Worm (Caenorhabditis elegans): ENCODE data around the gene F20D12.12.

F20D12.12 gene

ce11 chrIV:7914991-7915390 is 32.2 kb upstream of the F20D12.12 start, which contains the start of gene C49H3.4:
Gene C49H3.4, plus strand, starts transcription at chrIV:7915291.
- TF ChIP-seq nhr-43 (tag; optimal IDR thresholded peaks at IDR 0.05; ENCODE audit: poor library complexity, severe bottlenecking) (no peak), lin-39 (tag; optimal IDR thresholded peaks at IDR 0.05) (no peak), ceh-28 (tag; optimal IDR thresholded peaks at IDR 0.05) (no peak), ZK546.5 (tag; optimal IDR thresholded peaks at IDR 0.05) (no peak), fkh-10 (GFP tag; optimal IDR thresholded peaks at IDR 0.05) (no peak), ztf-11 (tag; optimal IDR thresholded peaks at IDR 0.05) (no peak), jun-1 (tag; optimal IDR thresholded peaks at IDR 0.05) (no peak), mdl-1 (tag; optimal IDR thresholded peaks at IDR 0.05) (no peak), hmg-11 (tag; optimal IDR thresholded peaks at IDR 0.05) (no peak), egl-5 (tag; optimal IDR thresholded peaks at IDR 0.05) (no peak), mml-1 (tag; optimal IDR thresholded peaks at IDR 0.05) (no peak), R02D3.7 (tag; optimal IDR thresholded peaks at IDR 0.05) (no peak), pha-4 (tag; optimal IDR thresholded peaks at IDR 0.05) (no peak), daf-12 (tag; optimal IDR thresholded peaks at IDR 0.05) (no peak), pqm-1 (tag; optimal IDR thresholded peaks at IDR 0.05) (no peak), sea-2 (GFP tag; optimal IDR thresholded peaks at IDR 0.05) (no peak), fos-1 (tag; optimal IDR thresholded peaks at IDR 0.05) (no peak), tbx-2 (tag; optimal IDR thresholded peaks at IDR 0.05) (no peak), nfya-1 (tag; optimal IDR thresholded peaks at IDR 0.05; ENCODE audit: insufficient read depth) (no peak)

- TF ChIP-seq elt-1 (tag; optimal IDR thresholded peaks at IDR 0.05): no peak
- no peak for TF ChIP-seq nhr-43 (tag; optimal IDR thresholded peaks at IDR 0.05; ENCODE audit: poor library complexity, severe bottlenecking)
- TF ChIP-seq R02D3.7 (tag; optimal IDR thresholded peaks at IDR 0.05): no peak
- TF ChIP-seq skn-1 (tag; optimal IDR thresholded peaks at IDR 0.05): no peak
- TF ChIP-seq mdl-1 (tag; optimal IDR thresholded peaks at IDR 0.05): no peak
- no peak for TF ChIP-seq jun-1 (tag; optimal IDR thresholded peaks at IDR 0.05)
- no peak for TF ChIP-seq lin-15B (tag; optimal IDR thresholded peaks at IDR 0.05)
- no peak for TF ChIP-seq ceh-9 (tag; optimal IDR thresholded peaks at IDR 0.05)
- TF ChIP-seq elt-2 (tag; optimal IDR thresholded peaks at IDR 0.05): no peak
- no peak for TF ChIP-seq egl-27 (tag; optimal IDR thresholded peaks at IDR 0.05)
- no peak for TF ChIP-seq daf-12 (tag; optimal IDR thresholded peaks at IDR 0.05)
- TF ChIP-seq tbx-2 (tag; optimal IDR thresholded peaks at IDR 0.05): no peak
- no peak for TF ChIP-seq nhr-25 (tag; optimal IDR thresholded peaks at IDR 0.05)
- TF ChIP-seq ceh-16 (tag; optimal IDR thresholded peaks at IDR 0.05): no peak
- TF ChIP-seq egl-5 (tag; optimal IDR thresholded peaks at IDR 0.05): no peak
Measured at ce11 chrIV:7916907-7917306, 30.3 kb upstream of the F20D12.12 start.

ce11 chrIV:7917881-7918280 is 29.4 kb upstream of the F20D12.12 start:
- TF ChIP-seq ztf-4 (tag; optimal IDR thresholded peaks at IDR 0.05): no peak
- no peak for TF ChIP-seq ztf-11 (tag; optimal IDR thresholded peaks at IDR 0.05)

ce11 chrIV:7920126-7920525 is 27.1 kb upstream of the F20D12.12 start, which contains the start of gene C49H3.16:
Gene C49H3.16, plus strand, starts transcription at chrIV:7920426.
- TF ChIP-seq sea-2 (GFP tag; optimal IDR thresholded peaks at IDR 0.05) (no peak), tbx-2 (tag; optimal IDR thresholded peaks at IDR 0.05) (no peak), fkh-2 (tag; optimal IDR thresholded peaks at IDR 0.05) (no peak), nhr-25 (tag; optimal IDR thresholded peaks at IDR 0.05) (no peak), lin-15B (tag; optimal IDR thresholded peaks at IDR 0.05) (no peak), fos-1 (tag; optimal IDR thresholded peaks at IDR 0.05) (no peak), lsy-12 (tag; optimal IDR thresholded peaks at IDR 0.05) (no peak), elt-2 (tag; optimal IDR thresholded peaks at IDR 0.05) (no peak), ceh-9 (tag; optimal IDR thresholded peaks at IDR 0.05) (no peak), snpc-4 (tag; optimal IDR thresholded peaks at IDR 0.05) (no peak), aly-2 (tag; optimal IDR thresholded peaks at IDR 0.05) (no peak)

ce11 chrIV:7923982-7924480 is 23.2 kb upstream of the F20D12.12 start, which contains the start of the genes xpo-3 and C49H3.3:
Gene xpo-3, minus strand, starts transcription at chrIV:7924032.
Gene C49H3.3, plus strand, starts transcription at chrIV:7924350.
- peak; percentile 63 for TF ChIP-seq pha-4 (tag; optimal IDR thresholded peaks at IDR 0.05)
- no peak for TF ChIP-seq nhr-28 (tag; optimal IDR thresholded peaks at IDR 0.05)
- peak; percentile 38 for TF ChIP-seq ama-1 (optimal IDR thresholded peaks at IDR 0.05)
- TF ChIP-seq nhr-25 (tag; optimal IDR thresholded peaks at IDR 0.05): peak; percentile 34
- peak; percentile 57 for TF ChIP-seq nfya-1 (tag; optimal IDR thresholded peaks at IDR 0.05; ENCODE audit: insufficient read depth)
- TF ChIP-seq ztf-4 (tag; optimal IDR thresholded peaks at IDR 0.05): no peak
- peak; percentile 76 for TF ChIP-seq lin-39 (tag; optimal IDR thresholded peaks at IDR 0.05)
- TF ChIP-seq lin-15B (tag; optimal IDR thresholded peaks at IDR 0.05): peak; percentile 33
- peak; percentile 29 for TF ChIP-seq hmg-11 (tag; optimal IDR thresholded peaks at IDR 0.05)
- no peak for TF ChIP-seq ztf-11 (tag; optimal IDR thresholded peaks at IDR 0.05)
- no peak for TF ChIP-seq lsy-12 (tag; optimal IDR thresholded peaks at IDR 0.05)
- TF ChIP-seq egl-5 (tag; optimal IDR thresholded peaks at IDR 0.05): peak; percentile 56
- peak; percentile 30 for TF ChIP-seq elt-2 (tag; optimal IDR thresholded peaks at IDR 0.05)
